Fruit fly (Drosophila melanogaster) whole organism, embryonic: ENCODE data around the gene CG6126.

Source experiments
- Atf-2 ChIP-seq: fragments of 200-800 bp; sonication (Bioruptor generic); optimal IDR thresholded peaks from 2 replicates; lab custom pipeline; 2016; ENCODE audit warnings: missing biosample characterization, missing genetic modification characterization
- Blimp-1 ChIP-seq: fragments of 200-800 bp; sonication (Bioruptor generic); optimal IDR thresholded peaks from 3 replicates; lab custom pipeline; 2018; ENCODE audit warnings: missing biosample characterization, missing genetic modification characterization, mild to moderate bottlenecking, moderate library complexity, missing genetic modification reagents
- CG11085 ChIP-seq: fragments of 200-800 bp; sonication (Bioruptor generic); IDR thresholded peaks from 2 replicates; pipeline ENCODE4 v1.3.6; 2022; ENCODE audit warnings: missing biosample characterization, missing genetic modification characterization
- CG11723 ChIP-seq: fragments of 200-800 bp; sonication (Bioruptor generic); optimal IDR thresholded peaks from 2 replicates; lab custom pipeline; 2017; ENCODE audit warnings: missing biosample characterization, mild to moderate bottlenecking, missing genetic modification characterization
- CG12299 ChIP-seq: fragments of 200-800 bp; sonication (Bioruptor generic); optimal IDR thresholded peaks from 2 replicates; lab custom pipeline; 2018; ENCODE audit warnings: missing biosample characterization, mild to moderate bottlenecking, missing genetic modification characterization
- CG12659 ChIP-seq: fragments of 200-800 bp; sonication (Bioruptor generic); optimal IDR thresholded peaks from 3 replicates; lab custom pipeline; 2017; ENCODE audit warnings: mild to moderate bottlenecking, missing biosample characterization, missing genetic modification reagents, missing genetic modification characterization
- CG12769 ChIP-seq: fragments of 200-800 bp; sonication (Bioruptor generic); optimal IDR thresholded peaks from 2 replicates; lab custom pipeline; 2019; ENCODE audit warnings: missing biosample characterization, mild to moderate bottlenecking, missing genetic modification characterization, moderate library complexity
- CG13287 ChIP-seq: fragments of 200-800 bp; sonication (Bioruptor generic); IDR thresholded peaks from 2 replicates; pipeline ENCODE4 v1.3.6; 2022; ENCODE audit warnings: missing biosample characterization, missing genetic modification characterization; ENCODE audit not compliant: partially characterized antibody
- CG14667 ChIP-seq: fragments of 200-800 bp; sonication (Bioruptor generic); IDR thresholded peaks from 2 replicates; pipeline ENCODE4 v1.3.6; 2022; ENCODE audit warnings: missing biosample characterization, missing genetic modification characterization
- CG17328 ChIP-seq: fragments of 200-800 bp; sonication (Bioruptor generic); IDR thresholded peaks from 2 replicates; pipeline ENCODE4 v1.3.6; 2022; ENCODE audit warnings: missing biosample characterization, missing genetic modification characterization
- CG17568 ChIP-seq: fragments of 200-800 bp; sonication (Bioruptor generic); optimal IDR thresholded peaks from 2 replicates; lab custom pipeline; 2018; ENCODE audit warnings: missing biosample characterization, mild to moderate bottlenecking, missing genetic modification characterization, moderate library complexity
- CG17802 ChIP-seq: fragments of 200-800 bp; sonication (Bioruptor generic); optimal IDR thresholded peaks from 2 replicates; lab custom pipeline; 2018; ENCODE audit warnings: missing biosample characterization, mild to moderate bottlenecking, missing genetic modification characterization, moderate library complexity
- CG30431 ChIP-seq: fragments of 200-800 bp; sonication (Bioruptor generic); optimal IDR thresholded peaks from 2 replicates; lab custom pipeline; 2017; ENCODE audit warnings: missing biosample characterization, missing genetic modification characterization
- CG3163 ChIP-seq: fragments of 200-800 bp; sonication (Bioruptor generic); optimal IDR thresholded peaks from 3 replicates; lab custom pipeline; 2016; ENCODE audit warnings: missing biosample characterization, missing genetic modification characterization
- CG42726 ChIP-seq: fragments of 200-800 bp; sonication (Bioruptor generic); IDR thresholded peaks from 2 replicates; pipeline ENCODE4 v1.3.6; 2022; ENCODE audit warnings: missing biosample characterization, missing genetic modification characterization; ENCODE audit not compliant: partially characterized antibody
- CG4424 ChIP-seq: fragments of 200-800 bp; sonication (Bioruptor generic); optimal IDR thresholded peaks from 3 replicates; lab custom pipeline; 2016; ENCODE audit warnings: missing biosample characterization, missing genetic modification characterization
- CG4854 ChIP-seq: fragments of 200-800 bp; sonication (Bioruptor generic); optimal IDR thresholded peaks from 2 replicates; lab custom pipeline; 2016; ENCODE audit warnings: missing biosample characterization, missing genetic modification characterization, inconsistent platforms
- CG6272 ChIP-seq: fragments of 200-800 bp; sonication (Bioruptor generic); IDR thresholded peaks from 2 replicates; pipeline ENCODE4 v1.3.6; 2022; ENCODE audit warnings: missing biosample characterization, missing genetic modification characterization
- CG8478 ChIP-seq: fragments of >200 bp; optimal IDR thresholded peaks from 2 replicates; lab custom pipeline; 2018
- CG8924 ChIP-seq: fragments of 200-800 bp; optimal IDR thresholded peaks from 3 replicates; lab custom pipeline; 2019; ENCODE audit warnings: missing biosample characterization, mild to moderate bottlenecking, missing genetic modification characterization, moderate library complexity
- CG9437 ChIP-seq: fragments of 200-800 bp; sonication (Bioruptor generic); optimal IDR thresholded peaks from 2 replicates; lab custom pipeline; 2018; ENCODE audit warnings: missing biosample characterization, mild to moderate bottlenecking, missing genetic modification characterization
- CG9817 ChIP-seq: fragments of 200-800 bp; sonication (Bioruptor generic); optimal IDR thresholded peaks from 2 replicates; lab custom pipeline; 2018; ENCODE audit warnings: missing biosample characterization, mild to moderate bottlenecking, missing genetic modification characterization, moderate library complexity
- Chrac-16 ChIP-seq: fragments of 200-800 bp; sonication (Bioruptor generic); optimal IDR thresholded peaks from 3 replicates; lab custom pipeline; 2016; ENCODE audit warnings: missing biosample characterization, missing genetic modification characterization
- D ChIP-seq, 2 experiments: fragments of 200-800 bp in 1 of 2; fragments of >200 bp in 1 of 2; sonication (Bioruptor generic) in 1 of 2; optimal IDR thresholded peaks; 2 replicates in 1 of 2; 3 replicates in 1 of 2; lab custom pipeline; 2017; ENCODE audit warnings: mild to moderate bottlenecking in 1 of 2, missing biosample characterization in 1 of 2, missing genetic modification characterization in 1 of 2, missing genetic modification reagents in 1 of 2
- Dip3 ChIP-seq: fragments of 200-800 bp; sonication (Bioruptor generic); optimal IDR thresholded peaks from 3 replicates; lab custom pipeline; 2016; ENCODE audit warnings: missing biosample characterization, missing genetic modification characterization
- Doc3 ChIP-seq: fragments of 200-800 bp; sonication (Bioruptor generic); IDR thresholded peaks from 3 replicates; pipeline ENCODE4 v1.3.6; 2022; ENCODE audit warnings: missing biosample characterization, missing genetic modification characterization; ENCODE audit not compliant: partially characterized antibody
- Gsc ChIP-seq: fragments of 200-800 bp; sonication (Bioruptor generic); IDR thresholded peaks from 2 replicates; pipeline ENCODE4 v1.3.6; 2022; ENCODE audit warnings: missing biosample characterization, missing genetic modification characterization
- NFAT ChIP-seq: fragments of 200-800 bp; sonication (Bioruptor generic); IDR thresholded peaks from 2 replicates; pipeline ENCODE4 v1.3.6; 2022; ENCODE audit warnings: missing biosample characterization, missing genetic modification characterization
- Oaz ChIP-seq: fragments of 200-800 bp; sonication (Bioruptor generic); IDR thresholded peaks from 2 replicates; pipeline ENCODE4 v1.3.6; 2022; ENCODE audit warnings: missing biosample characterization, missing genetic modification characterization
- Oli ChIP-seq: fragments of 200-800 bp; sonication (Bioruptor generic); optimal IDR thresholded peaks from 2 replicates; lab custom pipeline; 2018; ENCODE audit warnings: missing biosample characterization, mild to moderate bottlenecking, missing genetic modification characterization, moderate library complexity
- Scr ChIP-seq: fragments of 200-800 bp; sonication (Bioruptor generic); IDR thresholded peaks from 2 replicates; pipeline ENCODE4 v1.3.6; 2022; ENCODE audit warnings: missing biosample characterization, missing genetic modification characterization; ENCODE audit not compliant: partially characterized antibody
- Sin3A ChIP-seq: fragments of >200 bp; optimal IDR thresholded peaks from 2 replicates; lab custom pipeline; 2018
- al ChIP-seq: fragments of 200-800 bp; sonication (Bioruptor generic); IDR thresholded peaks from 2 replicates; pipeline ENCODE4 v1.3.6; 2022; ENCODE audit warnings: missing biosample characterization, missing genetic modification characterization
- bcd ChIP-seq: fragments of 200-800 bp; sonication (Bioruptor generic); optimal IDR thresholded peaks from 2 replicates; lab custom pipeline; 2017; ENCODE audit warnings: missing biosample characterization, mild to moderate bottlenecking, missing genetic modification characterization
- croc ChIP-seq: fragments of 200-800 bp; sonication (Bioruptor generic); conservative IDR thresholded peaks from 3 replicates; pipeline ENCODE4 v1.3.6; 2022; ENCODE audit warnings: missing biosample characterization, missing genetic modification characterization
- dan ChIP-seq: fragments of 200-800 bp; sonication (Bioruptor generic); IDR thresholded peaks from 2 replicates; pipeline ENCODE4 v1.3.6; 2022; ENCODE audit warnings: missing biosample characterization, missing genetic modification characterization
- danr ChIP-seq: fragments of 200-800 bp; sonication (Bioruptor generic); IDR thresholded peaks from 2 replicates; pipeline ENCODE4 v1.3.6; 2022; ENCODE audit warnings: missing biosample characterization, missing genetic modification characterization
- disco-r ChIP-seq: fragments of 200-800 bp; sonication (Bioruptor generic); optimal IDR thresholded peaks from 2 replicates; lab custom pipeline; 2016; ENCODE audit warnings: missing biosample characterization, missing genetic modification characterization
- fru ChIP-seq: fragments of >200 bp; optimal IDR thresholded peaks from 2 replicates; lab custom pipeline; 2017
- jing ChIP-seq: fragments of 200-800 bp; sonication (Bioruptor generic); optimal IDR thresholded peaks from 2 replicates; lab custom pipeline; 2018; ENCODE audit warnings: missing biosample characterization, mild to moderate bottlenecking, missing genetic modification characterization
- lmd ChIP-seq: fragments of 200-800 bp; sonication (Bioruptor generic); IDR thresholded peaks from 2 replicates; pipeline ENCODE4 v1.3.6; 2022; ENCODE audit warnings: missing biosample characterization, missing genetic modification characterization
- lola ChIP-seq, 3 experiments: fragments of >200 bp in 2 of 3; fragments of 200-800 bp in 1 of 3; sonication (Bioruptor generic) in 1 of 3; optimal IDR thresholded peaks; 2 replicates each; lab custom pipeline; 2017 to 2019; ENCODE audit warnings: missing biosample characterization in 3 of 3, missing genetic modification characterization in 3 of 3, mild to moderate bottlenecking in 1 of 3, moderate library complexity in 1 of 3
- org-1 ChIP-seq: fragments of 200-800 bp; sonication (Bioruptor generic); optimal IDR thresholded peaks from 2 replicates; lab custom pipeline; 2017; ENCODE audit warnings: missing biosample characterization, missing genetic modification characterization
- pfk ChIP-seq: fragments of 200-800 bp; sonication (Bioruptor generic); optimal IDR thresholded peaks from 2 replicates; lab custom pipeline; 2018; ENCODE audit warnings: missing biosample characterization, mild to moderate bottlenecking, missing genetic modification characterization, moderate library complexity
- pho ChIP-seq: fragments of 200-800 bp; sonication (Bioruptor generic); optimal IDR thresholded peaks from 2 replicates; lab custom pipeline; 2016; ENCODE audit warnings: missing biosample characterization, missing genetic modification characterization
- pita ChIP-seq: fragments of 200-800 bp; sonication (Bioruptor generic); optimal IDR thresholded peaks from 2 replicates; lab custom pipeline; 2017; ENCODE audit warnings: missing biosample characterization, mild to moderate bottlenecking, missing genetic modification characterization
- pros ChIP-seq: fragments of 200-800 bp; sonication (Bioruptor generic); optimal IDR thresholded peaks from 3 replicates; lab custom pipeline; 2019; ENCODE audit warnings: missing biosample characterization, mild to moderate bottlenecking, missing genetic modification characterization, moderate library complexity
- run ChIP-seq: fragments of 200-800 bp; sonication (Bioruptor generic); optimal IDR thresholded peaks from 3 replicates; lab custom pipeline; 2018; ENCODE audit warnings: missing biosample characterization, mild to moderate bottlenecking, missing genetic modification characterization
- tap ChIP-seq: fragments of 200-800 bp; optimal IDR thresholded peaks from 3 replicates; lab custom pipeline; 2019; ENCODE audit warnings: missing biosample characterization, mild to moderate bottlenecking, missing genetic modification characterization, moderate library complexity
- vnd ChIP-seq: fragments of 200-800 bp; sonication (Bioruptor generic); IDR thresholded peaks from 3 replicates; pipeline ENCODE4 v1.3.6; 2022; ENCODE audit warnings: missing biosample characterization, missing genetic modification characterization; ENCODE audit not compliant: partially characterized antibody

CG6126 gene

dm6 chr3R:16214474-16215318, 11.8 kb upstream of the CG6126 start (continued):
- TF ChIP-seq CG4854 (no peak), lola (GFP tag; optimal IDR thresholded peaks at IDR 0.05; lab: Kevin White, UChicago) (no peak), CG17802 (tag; lab: Kevin White, UChicago) (no peak), pho (peak; percentile 9), vnd (GFP tag; lab: Robert Waterston, UW) (no peak), CG4424 (no peak), CG8924 (tag; lab: Kevin White, UChicago) (peak; percentile 34), CG12659 (peak; percentile 11), fru (lab: Kevin White, UChicago) (no peak), danr (no peak), CG9437 (GFP tag; lab: Kevin White, UChicago) (peak; percentile 49), CG13287 (GFP tag; lab: Robert Waterston, UW) (no peak), org-1 (GFP tag; lab: Kevin White, UChicago) (peak; percentile 5), CG11723 (GFP tag; lab: Kevin White, UChicago) (no peak), Sin3A (lab: Kevin White, UChicago) (no peak), Atf-2 (no peak), tap (tag; lab: Kevin White, UChicago) (no peak), CG42726 (GFP tag; lab: Robert Waterston, UW) (no peak), disco-r (GFP tag; lab: Kevin White, UChicago) (no peak), CG17568 (GFP tag; lab: Kevin White, UChicago) (peak; percentile 18), Dip3 (GFP tag; lab: Kevin White, UChicago) (no peak), run (tag; lab: Kevin White, UChicago) (no peak), D (optimal IDR thresholded peaks at IDR 0.05; lab: Kevin White, UChicago) (no peak), D (GFP tag; optimal IDR thresholded peaks at IDR 0.05; lab: Kevin White, UChicago) (no peak), CG3163 (GFP tag; lab: Kevin White, UChicago) (no peak), CG9817 (tag; lab: Kevin White, UChicago) (no peak), bcd (GFP tag; lab: Kevin White, UChicago) (peak; percentile 42), lmd (GFP tag; lab: Robert Waterston, UW) (no peak), al (GFP tag; lab: Robert Waterston, UW) (no peak), CG30431 (GFP tag; lab: Kevin White, UChicago) (no peak), CG17328 (GFP tag; lab: Robert Waterston, UW) (no peak), pfk (GFP tag; lab: Kevin White, UChicago) (no peak), Gsc (GFP tag; lab: Robert Waterston, UW) (no peak), CG12299 (tag; lab: Kevin White, UChicago) (no peak), CG14667 (GFP tag; lab: Robert Waterston, UW) (no peak), CG12769 (tag; lab: Kevin White, UChicago) (no peak), pita (no peak), Chrac-16 (no peak), Doc3 (GFP tag; lab: Robert Waterston, UW) (no peak), dan (GFP tag; lab: Robert Waterston, UW) (no peak), pros (GFP tag; lab: Kevin White, UChicago) (no peak), CG8478 (lab: Kevin White, UChicago) (peak; percentile 79), Blimp-1 (GFP tag; lab: Kevin White, UChicago) (no peak), croc (no peak), Oaz (GFP tag; lab: Robert Waterston, UW) (no peak), jing (GFP tag; lab: Kevin White, UChicago) (no peak), Scr (GFP tag; lab: Robert Waterston, UW) (no peak), NFAT (GFP tag; lab: Robert Waterston, UW) (no peak), Oli (tag; lab: Kevin White, UChicago) (peak; percentile 59), CG11085 (GFP tag; lab: Robert Waterston, UW) (no peak), CG6272 (GFP tag; lab: Robert Waterston, UW) (no peak)
